Worm (Caenorhabditis elegans): ENCODE results near the gene tat-3.

tat-3 gene

ce11 chrIII:10747620-10748479, 17.3 kb upstream of the tat-3 start, which contains the start of the genes ran-1 and dkc-1:
ran-1 (minus strand) TSS chrIII:10747728.
dkc-1 (plus strand) TSS chrIII:10748429.
- peak; percentile 50 for TF ChIP-seq cog-1 (tag; optimal IDR thresholded peaks at IDR 0.05)
- TF ChIP-seq flt-1 (GFP tag; IDR thresholded peaks at IDR 0.05), result no peak
- TF ChIP-seq med-1 (GFP tag; optimal IDR thresholded peaks at IDR 0.05; ENCODE audit: insufficient read depth), result no peak
- TF ChIP-seq T22C8.4 (GFP tag; IDR thresholded peaks at IDR 0.05), result peak; percentile 72
- TF ChIP-seq ztf-23 (GFP tag; IDR thresholded peaks at IDR 0.05), result peak; percentile 100

- TF ChIP-seq T22C8.4 (GFP tag; IDR thresholded peaks at IDR 0.05), result no peak
- no peak for TF ChIP-seq cog-1 (tag; optimal IDR thresholded peaks at IDR 0.05)
- TF ChIP-seq ztf-29 (GFP tag; IDR thresholded peaks at IDR 0.05), result no peak
- no peak for TF ChIP-seq tab-1 (GFP tag; IDR thresholded peaks at IDR 0.05)
- TF ChIP-seq klf-2 (GFP tag; conservative IDR thresholded peaks at IDR 0.05), result no peak
Observed at ce11 chrIII:10746406-10746807, 15.9 kb upstream of the tat-3 start.

ce11 chrIII:10742382-10742860, 11.9 kb upstream of the tat-3 start, which contains the start of the genes tbb-1 and rib-2:
tbb-1 (minus strand) TSS chrIII:10742432.
rib-2 (plus strand) TSS chrIII:10742810.
- no peak for TF ChIP-seq med-1 (GFP tag; optimal IDR thresholded peaks at IDR 0.05; ENCODE audit: insufficient read depth)
- peak; percentile 97 for TF ChIP-seq ztf-23 (GFP tag; IDR thresholded peaks at IDR 0.05)

ce11 chrIII:10740518-10740917, 10.0 kb upstream of the tat-3 start, which contains the start of gene K01G5.8:
K01G5.8 (minus strand) TSS chrIII:10740772.
- TF ChIP-seq ref-1 (GFP tag; conservative IDR thresholded peaks at IDR 0.05) (no peak), flt-1 (GFP tag; IDR thresholded peaks at IDR 0.05) (no peak), ztf-29 (GFP tag; IDR thresholded peaks at IDR 0.05) (no peak), tab-1 (GFP tag; IDR thresholded peaks at IDR 0.05) (no peak), klf-2 (GFP tag; conservative IDR thresholded peaks at IDR 0.05) (no peak), ztf-23 (GFP tag; IDR thresholded peaks at IDR 0.05) (no peak), cog-1 (tag; optimal IDR thresholded peaks at IDR 0.05) (no peak)

- no peak for TF ChIP-seq ztf-29 (GFP tag; IDR thresholded peaks at IDR 0.05)
- TF ChIP-seq ref-1 (GFP tag; conservative IDR thresholded peaks at IDR 0.05), result no peak
- peak; percentile 83 for TF ChIP-seq ztf-23 (GFP tag; IDR thresholded peaks at IDR 0.05)
- no peak for TF ChIP-seq tab-1 (GFP tag; IDR thresholded peaks at IDR 0.05)
- 0 out of 2 replicates have a peak, but pooled peaks have one; percentile 51 for TF ChIP-seq flt-1 (GFP tag; IDR thresholded peaks at IDR 0.05)
Observed at ce11 chrIII:10739902-10740301, 9.4 kb upstream of the tat-3 start.

DNA sequence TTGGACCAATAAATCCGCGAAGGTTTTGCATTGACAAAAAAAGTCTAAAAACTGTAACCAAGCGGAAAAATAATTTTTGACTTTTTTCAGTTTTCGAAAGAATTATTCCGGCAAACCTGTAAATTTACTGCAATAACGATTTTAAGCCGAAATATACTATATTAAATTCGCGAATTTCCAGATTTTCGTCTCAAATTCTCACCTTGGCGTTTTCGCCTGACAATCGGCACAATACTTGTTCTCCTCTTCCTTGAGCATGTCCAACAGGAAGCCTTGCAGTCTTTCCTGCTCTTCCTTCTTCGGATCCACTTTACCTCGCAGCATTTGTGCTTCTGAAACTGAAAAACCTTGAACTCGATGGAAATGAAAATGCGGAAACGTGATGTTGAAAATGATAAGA, 8.9 kb upstream of the tat-3 start, which contains the start of gene smap-1:
Gene smap-1, minus strand, starts transcription at position 338 of the 400 bp plus-strand sequence.
- TF ChIP-seq ztf-23 (GFP tag; IDR thresholded peaks at IDR 0.05) (no peak), cog-1 (tag; optimal IDR thresholded peaks at IDR 0.05) (no peak), ref-1 (GFP tag; conservative IDR thresholded peaks at IDR 0.05) (no peak), tab-1 (GFP tag; IDR thresholded peaks at IDR 0.05) (no peak), klf-2 (GFP tag; conservative IDR thresholded peaks at IDR 0.05) (no peak), ztf-29 (GFP tag; IDR thresholded peaks at IDR 0.05) (no peak), med-1 (GFP tag; optimal IDR thresholded peaks at IDR 0.05; ENCODE audit: insufficient read depth) (no peak), flt-1 (GFP tag; IDR thresholded peaks at IDR 0.05) (no peak), T22C8.4 (GFP tag; IDR thresholded peaks at IDR 0.05) (no peak)

ce11 chrIII:10738081-10738480, 7.6 kb upstream of the tat-3 start:
- TF ChIP-seq cog-1 (tag; optimal IDR thresholded peaks at IDR 0.05) (no peak), ztf-23 (GFP tag; IDR thresholded peaks at IDR 0.05) (no peak), T22C8.4 (GFP tag; IDR thresholded peaks at IDR 0.05) (no peak), klf-2 (GFP tag; conservative IDR thresholded peaks at IDR 0.05) (no peak), med-1 (GFP tag; optimal IDR thresholded peaks at IDR 0.05; ENCODE audit: insufficient read depth) (no peak), flt-1 (GFP tag; IDR thresholded peaks at IDR 0.05) (no peak), ztf-29 (GFP tag; IDR thresholded peaks at IDR 0.05) (no peak)

ce11 chrIII:10736322-10736985, 5.9 kb upstream of the tat-3 start:
- TF ChIP-seq ztf-23 (GFP tag; IDR thresholded peaks at IDR 0.05) (no peak), cog-1 (tag; optimal IDR thresholded peaks at IDR 0.05) (no peak)

- TF ChIP-seq klf-2 (GFP tag; conservative IDR thresholded peaks at IDR 0.05) (no peak), ztf-23 (GFP tag; IDR thresholded peaks at IDR 0.05) (no peak), tab-1 (GFP tag; IDR thresholded peaks at IDR 0.05) (no peak), flt-1 (GFP tag; IDR thresholded peaks at IDR 0.05) (no peak)
Observed at ce11 chrIII:10734511-10735233, 4.2 kb upstream of the tat-3 start.

DNA sequence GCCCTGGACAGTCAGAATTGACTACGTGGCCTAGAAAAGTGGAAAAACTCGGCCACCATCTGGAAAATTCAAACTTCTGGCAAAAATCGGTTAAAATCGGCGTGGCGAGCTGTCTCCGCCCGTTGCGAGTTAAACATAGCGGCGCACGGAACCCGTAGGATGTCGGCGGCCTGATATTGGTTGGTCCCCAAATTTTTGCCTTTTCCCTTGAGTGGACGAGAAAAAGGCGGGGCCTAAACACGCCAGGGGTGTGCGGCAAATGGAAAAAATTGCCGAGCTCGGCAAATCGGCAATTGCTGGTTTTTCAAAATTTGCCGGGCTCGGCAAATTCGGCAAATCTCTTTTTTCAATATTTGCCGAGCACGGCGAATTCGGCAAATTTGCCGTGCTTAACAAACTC, 2.8 kb upstream of the tat-3 start:
- no peak for TF ChIP-seq ztf-23 (GFP tag; IDR thresholded peaks at IDR 0.05)
- no peak for TF ChIP-seq med-1 (GFP tag; optimal IDR thresholded peaks at IDR 0.05; ENCODE audit: insufficient read depth)
- TF ChIP-seq flt-1 (GFP tag; IDR thresholded peaks at IDR 0.05), result no peak
- TF ChIP-seq T22C8.4 (GFP tag; IDR thresholded peaks at IDR 0.05), result no peak
- TF ChIP-seq tab-1 (GFP tag; IDR thresholded peaks at IDR 0.05), result no peak
- no peak for TF ChIP-seq klf-2 (GFP tag; conservative IDR thresholded peaks at IDR 0.05)
- TF ChIP-seq ref-1 (GFP tag; conservative IDR thresholded peaks at IDR 0.05), result no peak
- no peak for TF ChIP-seq cog-1 (tag; optimal IDR thresholded peaks at IDR 0.05)
- no peak for TF ChIP-seq ztf-29 (GFP tag; IDR thresholded peaks at IDR 0.05)
